Worm (Caenorhabditis elegans) whole organism, young adult: ENCODE data around the gene B0001.4.
A peak's percentile ranks its signal among the peaks of the same experiment; 100 is the strongest.

Source experiments
- B0019.2 ChIP-seq: fragments of 200-800 bp; sonication (Bioruptor generic); conservative IDR thresholded peaks from 2 replicates; pipeline ENCODE4 v1.3.6; 2022; ENCODE audit warnings: missing genetic modification reagents, missing genetic modification characterization, missing compliant biosample characterization
- B0261.1 ChIP-seq: sonication (generic microtip); optimal IDR thresholded peaks from 2 replicates; lab custom pipeline; 2016; ENCODE audit warnings: mild to moderate bottlenecking, missing genetic modification characterization, moderate library complexity, missing compliant biosample characterization
- B0336.3 ChIP-seq: fragments of 200-800 bp; sonication (Bioruptor generic); IDR thresholded peaks from 2 replicates; pipeline ENCODE4 v1.3.6; 2022; ENCODE audit warnings: missing genetic modification characterization, missing compliant biosample characterization
- C06A6.2 ChIP-seq: fragments of 200-800 bp; sonication (Bioruptor generic); conservative IDR thresholded peaks from 2 replicates; pipeline ENCODE4 v1.3.6; 2022; ENCODE audit warnings: missing genetic modification characterization, missing compliant biosample characterization
- D2030.7 ChIP-seq: fragments of 200-800 bp; sonication (Bioruptor generic); IDR thresholded peaks from 2 replicates; pipeline ENCODE4 v1.3.6; 2022; ENCODE audit warnings: missing genetic modification reagents, missing genetic modification characterization, missing compliant biosample characterization
- F37B4.10 ChIP-seq: fragments of 200-800 bp; sonication (Bioruptor generic); IDR thresholded peaks from 2 replicates; pipeline ENCODE4 v1.3.6; 2022; ENCODE audit warnings: missing genetic modification characterization, missing compliant biosample characterization
- F52B5.7 ChIP-seq: sonication (generic microtip); optimal IDR thresholded peaks from 2 replicates; lab custom pipeline; 2016; ENCODE audit warnings: mild to moderate bottlenecking, missing genetic modification characterization, missing compliant biosample characterization
- F57A8.1 ChIP-seq: fragments of 200-800 bp; sonication (Bioruptor generic); optimal IDR thresholded peaks from 2 replicates; lab custom pipeline; 2018; ENCODE audit warnings: mild to moderate bottlenecking, missing genetic modification characterization, moderate library complexity, missing compliant biosample characterization
- F57C9.4 ChIP-seq: sonication (generic microtip); optimal IDR thresholded peaks from 2 replicates; lab custom pipeline; 2017; ENCODE audit warnings: mild to moderate bottlenecking, missing genetic modification characterization, missing compliant biosample characterization
- T26A5.8 ChIP-seq: sonication (generic microtip); optimal IDR thresholded peaks from 2 replicates; lab custom pipeline; 2016; ENCODE audit warnings: missing genetic modification characterization, missing compliant biosample characterization
- Y53F4B.3 ChIP-seq: fragments of 200-800 bp; sonication (Bioruptor generic); IDR thresholded peaks from 2 replicates; pipeline ENCODE4 v1.3.6; 2022; ENCODE audit warnings: missing genetic modification reagents, missing genetic modification characterization, missing compliant biosample characterization
- Y53G8AR.9 ChIP-seq: fragments of 200-800 bp; sonication (Bioruptor generic); conservative IDR thresholded peaks from 2 replicates; pipeline ENCODE4 v1.3.6; 2022; ENCODE audit warnings: missing genetic modification reagents, missing genetic modification characterization, missing compliant biosample characterization
- attf-6 ChIP-seq: fragments of 200-800 bp; sonication (Bioruptor generic); IDR thresholded peaks from 2 replicates; pipeline ENCODE4 v1.3.6; 2022; ENCODE audit warnings: missing genetic modification reagents, missing genetic modification characterization, missing compliant biosample characterization
- bed-1 ChIP-seq: fragments of 200-800 bp; sonication (Bioruptor generic); IDR thresholded peaks from 2 replicates; pipeline ENCODE4 v1.3.6; 2022; ENCODE audit warnings: missing genetic modification reagents, missing genetic modification characterization, missing compliant biosample characterization
- cebp-1 ChIP-seq, 2 experiments: fragments of 200-800 bp in 1 of 2; sonication (Bioruptor generic) in 1 of 2; sonication (generic microtip) in 1 of 2; IDR thresholded peaks in 1 of 2; optimal IDR thresholded peaks in 1 of 2; 2 replicates each; pipeline versions ENCODE4 v1.3.6 to Lab custom; 2017 to 2022; ENCODE audit warnings: missing compliant biosample characterization in 2 of 2, missing genetic modification characterization in 2 of 2, mild to moderate bottlenecking in 1 of 2, missing genetic modification reagents in 1 of 2, moderate library complexity in 1 of 2
- cebp-2 ChIP-seq: fragments of 200-800 bp; sonication (Bioruptor generic); IDR thresholded peaks from 2 replicates; pipeline ENCODE4 v1.3.6; 2022; ENCODE audit warnings: missing genetic modification characterization, missing compliant biosample characterization
- ceh-27 ChIP-seq: fragments of 200-800 bp; sonication (Bioruptor generic); optimal IDR thresholded peaks from 2 replicates; lab custom pipeline; 2018; ENCODE audit warnings: mild to moderate bottlenecking, missing genetic modification characterization, moderate library complexity, missing compliant biosample characterization
- ceh-58 ChIP-seq: fragments of 200-800 bp; sonication (Bioruptor generic); IDR thresholded peaks from 2 replicates; pipeline ENCODE4 v1.3.6; 2022; ENCODE audit warnings: missing genetic modification characterization, missing compliant biosample characterization
- ceh-79 ChIP-seq: sonication (generic microtip); optimal IDR thresholded peaks from 2 replicates; lab custom pipeline; 2017; ENCODE audit warnings: mild to moderate bottlenecking, missing genetic modification characterization, missing compliant biosample characterization
- ceh-91 ChIP-seq: fragments of 200-800 bp; sonication (Bioruptor generic); IDR thresholded peaks from 2 replicates; pipeline ENCODE4 v1.3.6; 2022; ENCODE audit warnings: missing genetic modification reagents, missing genetic modification characterization, missing compliant biosample characterization
- die-1 ChIP-seq: sonication (generic microtip); optimal IDR thresholded peaks from 2 replicates; lab custom pipeline; 2016; ENCODE audit warnings: missing genotype, mild to moderate bottlenecking, missing genetic modification characterization, missing compliant biosample characterization
- dpff-1 ChIP-seq: sonication (generic microtip); optimal IDR thresholded peaks from 2 replicates; lab custom pipeline; 2017; ENCODE audit warnings: mild to moderate bottlenecking, missing genetic modification characterization, missing compliant biosample characterization
- egl-18 ChIP-seq: fragments of 200-800 bp; sonication (Bioruptor generic); IDR thresholded peaks from 2 replicates; pipeline ENCODE4 v1.3.6; 2022; ENCODE audit warnings: missing genetic modification reagents, missing genetic modification characterization, missing compliant biosample characterization
- fkh-3 ChIP-seq: sonication (generic microtip); optimal IDR thresholded peaks from 2 replicates; lab custom pipeline; 2016; ENCODE audit warnings: mild to moderate bottlenecking, missing genetic modification characterization, missing compliant biosample characterization
- him-1 ChIP-seq: sonication (generic microtip); optimal IDR thresholded peaks from 2 replicates; lab custom pipeline; 2016; ENCODE audit warnings: missing genotype, missing genetic modification reagents, missing genetic modification characterization, missing compliant biosample characterization
- hrde-1 ChIP-seq: sonication (generic microtip); optimal IDR thresholded peaks from 2 replicates; lab custom pipeline; 2016; ENCODE audit warnings: missing genetic modification characterization, mild to moderate bottlenecking, missing compliant biosample characterization, moderate library complexity, missing genotype, missing genetic modification reagents, borderline replicate concordance
- let-607 ChIP-seq, 2 experiments: fragments of 200-800 bp in 1 of 2; sonication (Bioruptor generic) in 1 of 2; sonication (generic microtip) in 1 of 2; optimal IDR thresholded peaks; 2 replicates each; lab custom pipeline; 2016 to 2018; ENCODE audit warnings: mild to moderate bottlenecking in 2 of 2, missing compliant biosample characterization in 2 of 2, missing genetic modification characterization in 2 of 2, moderate library complexity in 2 of 2, missing genotype in 1 of 2
- lin-35 ChIP-seq, 3 experiments: fragments of 150-350 bp in 2 of 3; sonication (generic microtip) in 1 of 3; optimal IDR thresholded peaks; 2 replicates each; lab custom pipeline; 2014 to 2018; ENCODE audit warnings: missing biosample characterization in 3 of 3, missing genetic modification characterization in 3 of 3, missing genetic modification reagents in 3 of 3
- lin-40 ChIP-seq: sonication (generic microtip); optimal IDR thresholded peaks from 2 replicates; lab custom pipeline; 2016; ENCODE audit warnings: missing genetic modification characterization, mild to moderate bottlenecking, missing compliant biosample characterization, missing genotype, missing genetic modification reagents
- madf-10 ChIP-seq: sonication (generic microtip); optimal IDR thresholded peaks from 2 replicates; lab custom pipeline; 2016; ENCODE audit warnings: mild to moderate bottlenecking, missing genetic modification characterization, missing compliant biosample characterization
- madf-3 ChIP-seq: fragments of 200-800 bp; sonication (Bioruptor generic); IDR thresholded peaks from 2 replicates; pipeline ENCODE4 v1.3.6; 2022; ENCODE audit warnings: missing genetic modification reagents, missing genetic modification characterization, missing compliant biosample characterization
- mcd-1 ChIP-seq: fragments of 200-800 bp; sonication (Bioruptor generic); IDR thresholded peaks from 2 replicates; pipeline ENCODE4 v1.3.6; 2022; ENCODE audit warnings: missing genetic modification reagents, missing genetic modification characterization, missing compliant biosample characterization
- mes-4 ChIP-seq: sonication (generic microtip); optimal IDR thresholded peaks from 2 replicates; lab custom pipeline; 2016; ENCODE audit warnings: missing genotype, missing genetic modification characterization, missing compliant biosample characterization
- nfya-2 ChIP-seq: fragments of 200-800 bp; sonication (Bioruptor generic); IDR thresholded peaks from 2 replicates; pipeline ENCODE4 v1.3.6; 2022; ENCODE audit warnings: missing genetic modification reagents, missing genetic modification characterization, missing compliant biosample characterization
- nhr-179 ChIP-seq: sonication (generic microtip); optimal IDR thresholded peaks from 2 replicates; lab custom pipeline; 2016; ENCODE audit warnings: mild to moderate bottlenecking, missing genetic modification characterization, missing compliant biosample characterization
- nhr-80 ChIP-seq: sonication (generic microtip); optimal IDR thresholded peaks from 2 replicates; lab custom pipeline; 2016; ENCODE audit warnings: missing genetic modification characterization, missing compliant biosample characterization
- pbrm-1 ChIP-seq: fragments of 200-800 bp; sonication (Bioruptor generic); IDR thresholded peaks from 2 replicates; pipeline ENCODE4 v1.3.6; 2022; ENCODE audit warnings: missing genetic modification reagents, missing genetic modification characterization, missing compliant biosample characterization
- pha-4 ChIP-seq: fragments of 150-350 bp; sonication (generic microtip); optimal IDR thresholded peaks from 2 replicates; lab custom pipeline; 2014; ENCODE audit warnings: missing biosample characterization, missing genetic modification reagents, missing genetic modification characterization
- rcor-1 ChIP-seq: fragments of 200-800 bp; sonication (Bioruptor generic); IDR thresholded peaks from 2 replicates; pipeline ENCODE4 v1.3.6; 2022; ENCODE audit warnings: missing genetic modification reagents, missing genetic modification characterization, missing compliant biosample characterization
- repo-1 ChIP-seq: sonication (generic microtip); optimal IDR thresholded peaks from 2 replicates; lab custom pipeline; 2017; ENCODE audit warnings: mild to moderate bottlenecking, missing genetic modification characterization, missing compliant biosample characterization
- snpc-1.1 ChIP-seq: sonication (generic microtip); optimal IDR thresholded peaks from 2 replicates; lab custom pipeline; 2017; ENCODE audit warnings: missing genetic modification characterization, mild to moderate bottlenecking, missing compliant biosample characterization, antibody characterized with exemption, moderate library complexity, missing genotype, missing genetic modification reagents; ENCODE audit not compliant: insufficient read depth
- snpc-1.3 ChIP-seq: sonication (generic microtip); optimal IDR thresholded peaks from 2 replicates; lab custom pipeline; 2017; ENCODE audit warnings: missing genetic modification characterization, mild to moderate bottlenecking, missing compliant biosample characterization, antibody characterized with exemption, moderate library complexity, missing genotype, missing genetic modification reagents; ENCODE audit not compliant: insufficient read depth
- somi-1 ChIP-seq: fragments of 200-800 bp; sonication (Bioruptor generic); optimal IDR thresholded peaks from 2 replicates; lab custom pipeline; 2018; ENCODE audit warnings: mild to moderate bottlenecking, missing genetic modification characterization, missing compliant biosample characterization
- tlf-1 ChIP-seq: fragments of 200-800 bp; sonication (Bioruptor generic); optimal IDR thresholded peaks from 2 replicates; lab custom pipeline; 2018; ENCODE audit warnings: mild to moderate bottlenecking, missing genetic modification characterization, missing compliant biosample characterization
- zfh-2 ChIP-seq: fragments of 200-800 bp; sonication (Bioruptor generic); conservative IDR thresholded peaks from 2 replicates; pipeline ENCODE4 v1.3.6; 2022; ENCODE audit warnings: missing genetic modification reagents, missing genetic modification characterization, missing compliant biosample characterization
- zim-3 ChIP-seq: sonication (generic microtip); optimal IDR thresholded peaks from 2 replicates; lab custom pipeline; 2017; ENCODE audit warnings: mild to moderate bottlenecking, missing genetic modification characterization, moderate library complexity, missing compliant biosample characterization
- ztf-22 ChIP-seq: fragments of 200-800 bp; sonication (Bioruptor generic); optimal IDR thresholded peaks from 2 replicates; lab custom pipeline; 2018; ENCODE audit warnings: mild to moderate bottlenecking, missing genetic modification characterization, moderate library complexity, missing compliant biosample characterization
- ztf-28 ChIP-seq: fragments of 200-800 bp; sonication (Bioruptor generic); IDR thresholded peaks from 2 replicates; pipeline ENCODE4 v1.3.6; 2022; ENCODE audit warnings: missing genetic modification reagents, missing genetic modification characterization, missing compliant biosample characterization
- ztf-3 ChIP-seq: fragments of 200-800 bp; sonication (Bioruptor generic); optimal IDR thresholded peaks from 2 replicates; lab custom pipeline; 2018; ENCODE audit warnings: mild to moderate bottlenecking, missing genetic modification characterization, missing compliant biosample characterization

B0001.4 gene

ce11 chrIV:12088898-12089297, 49.1 kb downstream of the B0001.4 start (continued):
- TF ChIP-seq ceh-27 (GFP tag; lab: Kevin White, UChicago) (peak; percentile 39), mcd-1 (GFP tag; lab: Robert Waterston, UW) (peak; percentile 48; the same call in 1 of the 2 replicates), F37B4.10 (no peak), F57C9.4 (no peak), ceh-58 (GFP tag; lab: Robert Waterston, UW) (no peak), snpc-1.1 (tag; lab: Kevin White, UChicago) (no peak), let-607 (tag; optimal IDR thresholded peaks at IDR 0.05; lab: Kevin White, UChicago) (no peak), cebp-1 (GFP tag; IDR thresholded peaks at IDR 0.05; lab: Robert Waterston, UW) (no peak), cebp-1 (tag; optimal IDR thresholded peaks at IDR 0.05; lab: Kevin White, UChicago) (peak; percentile 25), attf-6 (GFP tag; lab: Robert Waterston, UW) (no peak), nhr-179 (tag; lab: Kevin White, UChicago) (no peak), somi-1 (GFP tag; lab: Kevin White, UChicago) (no peak), madf-3 (GFP tag; lab: Robert Waterston, UW) (no peak), ceh-91 (GFP tag; lab: Robert Waterston, UW) (no peak), rcor-1 (GFP tag; lab: Robert Waterston, UW) (no peak), nfya-2 (GFP tag; lab: Robert Waterston, UW) (no peak), snpc-1.3 (tag; lab: Kevin White, UChicago) (no peak), tlf-1 (GFP tag; lab: Kevin White, UChicago) (no peak), die-1 (tag; lab: Kevin White, UChicago) (no peak), madf-10 (tag; lab: Kevin White, UChicago) (no peak), B0336.3 (GFP tag; lab: Robert Waterston, UW) (0 out of 2 replicates have a peak, but pooled peaks have one; percentile 39), ztf-22 (GFP tag; lab: Kevin White, UChicago) (no peak), lin-40 (no peak), ztf-3 (GFP tag; lab: Kevin White, UChicago) (no peak), pbrm-1 (GFP tag; lab: Robert Waterston, UW) (no peak), egl-18 (no peak), ceh-79 (tag; lab: Kevin White, UChicago) (no peak), F57A8.1 (GFP tag; lab: Kevin White, UChicago) (no peak), lin-35 (GFP tag; optimal IDR thresholded peaks at IDR 0.05; lab: Kevin White, UChicago) (peak in 1 of 3 experiments; percentile 14), C06A6.2 (GFP tag; lab: Robert Waterston, UW) (no peak), zfh-2 (GFP tag; lab: Robert Waterston, UW) (no peak), zim-3 (no peak), mes-4 (no peak), ztf-28 (GFP tag; lab: Robert Waterston, UW) (no peak), bed-1 (GFP tag; lab: Robert Waterston, UW) (no peak), Y53F4B.3 (no peak), B0261.1 (no peak), D2030.7 (GFP tag; lab: Robert Waterston, UW) (no peak), hrde-1 (tag; lab: Kevin White, UChicago) (peak; percentile 19), nhr-80 (peak; percentile 14), dpff-1 (tag; lab: Kevin White, UChicago) (no peak), T26A5.8 (no peak), repo-1 (tag; lab: Kevin White, UChicago) (no peak), pha-4 (no peak), F52B5.7 (tag; lab: Kevin White, UChicago) (peak; percentile 5), him-1 (tag; lab: Kevin White, UChicago) (no peak), cebp-2 (GFP tag; lab: Robert Waterston, UW) (0 out of 2 replicates have a peak, but pooled peaks have one; percentile 43), B0019.2 (GFP tag; lab: Robert Waterston, UW) (no peak), Y53G8AR.9 (GFP tag; lab: Robert Waterston, UW) (no peak), fkh-3 (tag; lab: Kevin White, UChicago) (no peak)
